Worm (Caenorhabditis elegans): ENCODE results near the gene srsx-25.

Gene srsx-25

DNA sequence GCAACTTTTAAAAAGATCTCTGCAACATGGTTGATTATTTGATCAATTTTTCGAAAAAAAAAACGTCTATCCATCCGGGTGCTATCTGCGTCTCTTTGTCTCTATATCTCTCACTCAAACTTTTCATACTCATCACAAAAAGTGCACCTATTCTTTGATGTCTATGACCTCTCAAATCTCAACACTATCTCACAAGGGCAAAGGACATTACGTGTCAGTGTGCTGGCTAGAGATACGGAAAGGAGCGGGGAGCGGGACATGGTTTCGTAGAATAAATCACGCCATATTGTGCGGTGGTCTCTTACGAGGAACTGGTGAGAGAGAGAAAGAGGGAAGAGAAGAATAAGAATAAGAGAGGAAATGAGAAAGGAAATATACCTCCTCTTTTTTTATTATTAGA is 42.5 kb upstream of the srsx-25 start:
- TF ChIP-seq unc-39 (tag; optimal IDR thresholded peaks at IDR 0.05) (no peak), zag-1 (tag; optimal IDR thresholded peaks at IDR 0.05) (no peak), ztf-4 (tag; optimal IDR thresholded peaks at IDR 0.05) (peak; percentile 48), peb-1 (tag; optimal IDR thresholded peaks at IDR 0.05) (no peak), snpc-4 (tag; optimal IDR thresholded peaks at IDR 0.05) (no peak), elt-3 (tag; optimal IDR thresholded peaks at IDR 0.05) (no peak), mbf-1 (tag; optimal IDR thresholded peaks at IDR 0.05) (no peak), ceh-82 (tag; optimal IDR thresholded peaks at IDR 0.05) (no peak), nhr-25 (tag; optimal IDR thresholded peaks at IDR 0.05) (peak; percentile 53), aly-2 (tag; optimal IDR thresholded peaks at IDR 0.05) (no peak), nhr-23 (tag; optimal IDR thresholded peaks at IDR 0.05) (no peak), alr-1 (tag; optimal IDR thresholded peaks at IDR 0.05) (no peak), blmp-1 (tag; optimal IDR thresholded peaks at IDR 0.05; ENCODE audit: insufficient read depth) (peak; percentile 36), nhr-6 (tag; optimal IDR thresholded peaks at IDR 0.05) (peak; percentile 69), lin-39 (tag; optimal IDR thresholded peaks at IDR 0.05) (no peak), C34F6.9 (tag; optimal IDR thresholded peaks at IDR 0.05) (peak; percentile 87), ZK546.5 (tag; optimal IDR thresholded peaks at IDR 0.05) (no peak), nhr-129 (tag; optimal IDR thresholded peaks at IDR 0.05) (peak; percentile 97), mdl-1 (tag; optimal IDR thresholded peaks at IDR 0.05) (peak in 1 of 2 experiments; percentile 64), crh-2 (tag; optimal IDR thresholded peaks at IDR 0.05) (peak; percentile 98), unc-55 (GFP tag; optimal IDR thresholded peaks at IDR 0.05) (no peak), nhr-11 (tag; optimal IDR thresholded peaks at IDR 0.05) (no peak), Y55F3AM.14 (GFP tag; optimal IDR thresholded peaks at IDR 0.05) (no peak), nhr-12 (tag; optimal IDR thresholded peaks at IDR 0.05) (no peak), ztf-11 (tag; optimal IDR thresholded peaks at IDR 0.05) (no peak), R02D3.7 (tag; optimal IDR thresholded peaks at IDR 0.05) (no peak), skn-1 (tag; optimal IDR thresholded peaks at IDR 0.05) (no peak), sem-4 (tag; optimal IDR thresholded peaks at IDR 0.05) (peak; percentile 45), unc-62 (GFP tag; optimal IDR thresholded peaks at IDR 0.05) (peak; percentile 29), ama-1 (optimal IDR thresholded peaks at IDR 0.05) (no peak), elt-1 (tag; optimal IDR thresholded peaks at IDR 0.05) (no peak), lin-11 (tag; optimal IDR thresholded peaks at IDR 0.05) (no peak), nhr-10 (tag; optimal IDR thresholded peaks at IDR 0.05) (no peak), fos-1 (tag; optimal IDR thresholded peaks at IDR 0.05) (peak; percentile 90), gmeb-1 (tag; optimal IDR thresholded peaks at IDR 0.05) (peak; percentile 73), nhr-237 (tag; optimal IDR thresholded peaks at IDR 0.05) (no peak), sma-3 (GFP tag; optimal IDR thresholded peaks at IDR 0.05) (peak; percentile 93), ceh-16 (tag; optimal IDR thresholded peaks at IDR 0.05) (no peak), ztf-1 (GFP tag; conservative IDR thresholded peaks at IDR 0.05) (no peak), nhr-77 (tag; optimal IDR thresholded peaks at IDR 0.05) (peak; percentile 42), dmd-4 (tag; optimal IDR thresholded peaks at IDR 0.05) (no peak), lsy-2 (tag; optimal IDR thresholded peaks at IDR 0.05) (peak in 1 of 2 experiments; percentile 82), sma-9 (GFP tag; optimal IDR thresholded peaks at IDR 0.05) (peak; percentile 92), sma-9 (tag; optimal IDR thresholded peaks at IDR 0.05) (no peak), F13H6.1 (tag; optimal IDR thresholded peaks at IDR 0.05) (peak; percentile 88), lin-13 (GFP tag; optimal IDR thresholded peaks at IDR 0.05) (peak; percentile 34), mab-5 (tag; optimal IDR thresholded peaks at IDR 0.05) (no peak), nhr-21 (tag; optimal IDR thresholded peaks at IDR 0.05) (peak; percentile 88), egl-27 (tag; optimal IDR thresholded peaks at IDR 0.05) (peak; percentile 85)

Data from whole organism, L2 larva.